Fruit fly (Drosophila melanogaster) whole organism, wandering third instar larva: ENCODE data around the gene CG34244.

Source experiments
- Abd-B ChIP-seq: fragments of >200 bp; optimal IDR thresholded peaks from 2 replicates; lab custom pipeline; 2017; ENCODE audit warnings: missing biosample characterization, missing genetic modification characterization
- CG32264 ChIP-seq: fragments of 200-800 bp; sonication (Bioruptor generic); optimal IDR thresholded peaks from 2 replicates; lab custom pipeline; 2016; ENCODE audit warnings: missing biosample characterization, missing genetic modification characterization
- CG9705 ChIP-seq: fragments of 200-800 bp; sonication (Bioruptor generic); optimal IDR thresholded peaks from 2 replicates; lab custom pipeline; 2018; ENCODE audit warnings: missing biosample characterization, mild to moderate bottlenecking, missing genetic modification characterization
- CrebA ChIP-seq: fragments of 200-800 bp; sonication (Bioruptor generic); optimal IDR thresholded peaks from 2 replicates; lab custom pipeline; 2016; ENCODE audit warnings: missing biosample characterization, mild to moderate bottlenecking, missing genetic modification characterization, borderline replicate concordance
- Dfd ChIP-seq: fragments of >200 bp; optimal IDR thresholded peaks from 2 replicates; lab custom pipeline; 2017; ENCODE audit warnings: missing biosample characterization, missing genetic modification characterization
- Dif ChIP-seq: fragments of 200-275, 200-300 bp; sonication (Bioruptor generic); optimal IDR thresholded peaks from 2 replicates; lab custom pipeline; 2018; ENCODE audit warnings: missing biosample characterization, missing genetic modification characterization; ENCODE audit not compliant: partially characterized antibody
- GATAd ChIP-seq: sonication (Bioruptor generic); optimal IDR thresholded peaks from 2 replicates; lab custom pipeline; 2016; ENCODE audit warnings: missing biosample characterization, missing genetic modification characterization
- Hnf4 ChIP-seq: fragments of 200-800 bp; sonication (Bioruptor generic); optimal IDR thresholded peaks from 2 replicates; lab custom pipeline; 2016; ENCODE audit warnings: missing biosample characterization, mild to moderate bottlenecking, missing genetic modification characterization
- Hr83 ChIP-seq: fragments of 200-300 bp; sonication (Bioruptor generic); optimal IDR thresholded peaks from 2 replicates; lab custom pipeline; 2016; ENCODE audit warnings: missing biosample characterization, mild to moderate bottlenecking, missing genetic modification characterization, moderate library complexity; ENCODE audit not compliant: poor library complexity, severe bottlenecking
- Jra ChIP-seq: sonication (Bioruptor generic); optimal IDR thresholded peaks from 2 replicates; lab custom pipeline; 2016; ENCODE audit warnings: missing biosample characterization, missing genetic modification characterization
- Mio ChIP-seq: sonication (Bioruptor generic); optimal IDR thresholded peaks from 2 replicates; lab custom pipeline; 2016; ENCODE audit warnings: missing biosample characterization, missing genetic modification characterization
- Myc ChIP-seq: fragments of >200 bp; optimal IDR thresholded peaks from 2 replicates; lab custom pipeline; 2017
- N ChIP-seq: fragments of >200 bp; optimal IDR thresholded peaks from 2 replicates; lab custom pipeline; 2018; ENCODE audit warnings: missing biosample characterization, missing external identifiers, missing genetic modification characterization
- OdsH ChIP-seq: fragments of 200-800 bp; sonication (Bioruptor generic); optimal IDR thresholded peaks from 2 replicates; lab custom pipeline; 2016; ENCODE audit warnings: missing biosample characterization, mild to moderate bottlenecking, missing genetic modification characterization
- Rel ChIP-seq, 2 experiments: fragments of 200-800 bp; sonication (Bioruptor generic) in 1 of 2; optimal IDR thresholded peaks; 2 replicates in 1 of 2; 3 replicates in 1 of 2; lab custom pipeline; 2016 to 2019; ENCODE audit warnings: mild to moderate bottlenecking in 2 of 2, missing biosample characterization in 2 of 2, missing genetic modification characterization in 2 of 2, moderate library complexity in 1 of 2
- Sp1 ChIP-seq: fragments of 200-800 bp; sonication (Bioruptor generic); optimal IDR thresholded peaks from 3 replicates; lab custom pipeline; 2019; ENCODE audit warnings: missing biosample characterization, mild to moderate bottlenecking, missing genetic modification characterization, moderate library complexity
- Vsx2 ChIP-seq: fragments of 200-300, 225-300 bp; sonication (Bioruptor generic); optimal IDR thresholded peaks from 2 replicates; lab custom pipeline; 2018; ENCODE audit warnings: missing biosample characterization, missing genetic modification characterization; ENCODE audit not compliant: partially characterized antibody
- br ChIP-seq: fragments of 200-800 bp; sonication (Bioruptor generic); optimal IDR thresholded peaks from 2 replicates; lab custom pipeline; 2016; ENCODE audit warnings: missing biosample characterization, missing genetic modification characterization
- brk ChIP-seq: fragments of 200-800 bp; sonication (Bioruptor generic); optimal IDR thresholded peaks from 2 replicates; lab custom pipeline; 2016; ENCODE audit warnings: missing biosample characterization, mild to moderate bottlenecking, missing genetic modification characterization
- dl ChIP-seq, 2 experiments: fragments of 175-275, 200-275 bp in 1 of 2; fragments of 200-275 bp in 1 of 2; sonication (Bioruptor generic); optimal IDR thresholded peaks; lab custom pipeline; 2018; ENCODE audit warnings: mild to moderate bottlenecking in 2 of 2, missing biosample characterization in 2 of 2, missing genetic modification characterization in 2 of 2, moderate library complexity in 2 of 2; ENCODE audit not compliant: partially characterized antibody in 2 of 2, insufficient read depth in 1 of 2
- ey ChIP-seq: fragments of 200-800 bp; sonication (Bioruptor generic); optimal IDR thresholded peaks from 2 replicates; lab custom pipeline; 2016; ENCODE audit warnings: missing biosample characterization, missing genetic modification characterization
- foxo ChIP-seq, 2 experiments: fragments of 200-800 bp; sonication (Bioruptor generic); optimal IDR thresholded peaks; 2 replicates in 1 of 2; 3 replicates in 1 of 2; lab custom pipeline; 2016 to 2017; ENCODE audit warnings: missing biosample characterization in 2 of 2, missing genetic modification characterization in 2 of 2
- fru ChIP-seq: fragments of 200-800 bp; sonication (Bioruptor generic); optimal IDR thresholded peaks from 3 replicates; lab custom pipeline; 2016; ENCODE audit warnings: missing biosample characterization, mild to moderate bottlenecking, missing genetic modification characterization
- h ChIP-seq: fragments of 200-800 bp; sonication (Bioruptor generic); optimal IDR thresholded peaks from 3 replicates; lab custom pipeline; 2016; ENCODE audit warnings: missing biosample characterization, mild to moderate bottlenecking, missing genetic modification characterization
- jim ChIP-seq: fragments of 175-275, 200-325 bp; sonication (Bioruptor generic); optimal IDR thresholded peaks from 2 replicates; lab custom pipeline; 2016; ENCODE audit warnings: missing biosample characterization, mild to moderate bottlenecking, missing genetic modification characterization
- psq ChIP-seq: fragments of 200-800 bp; sonication (Bioruptor generic); optimal IDR thresholded peaks from 3 replicates; lab custom pipeline; 2017; ENCODE audit warnings: missing biosample characterization, mild to moderate bottlenecking, missing genetic modification characterization, moderate library complexity
- rgr ChIP-seq: fragments of 200-800 bp; sonication (Bioruptor generic); optimal IDR thresholded peaks from 3 replicates; lab custom pipeline; 2016; ENCODE audit warnings: missing biosample characterization, mild to moderate bottlenecking, missing genetic modification characterization
- sv ChIP-seq: fragments of 200-800 bp; sonication (Bioruptor generic); optimal IDR thresholded peaks from 3 replicates; lab custom pipeline; 2016; ENCODE audit warnings: missing biosample characterization, missing genetic modification characterization
- woc ChIP-seq: sonication (Bioruptor generic); optimal IDR thresholded peaks from 2 replicates; lab custom pipeline; 2016; ENCODE audit warnings: missing biosample characterization, mild to moderate bottlenecking, missing genetic modification characterization

Gene CG34244

DNA sequence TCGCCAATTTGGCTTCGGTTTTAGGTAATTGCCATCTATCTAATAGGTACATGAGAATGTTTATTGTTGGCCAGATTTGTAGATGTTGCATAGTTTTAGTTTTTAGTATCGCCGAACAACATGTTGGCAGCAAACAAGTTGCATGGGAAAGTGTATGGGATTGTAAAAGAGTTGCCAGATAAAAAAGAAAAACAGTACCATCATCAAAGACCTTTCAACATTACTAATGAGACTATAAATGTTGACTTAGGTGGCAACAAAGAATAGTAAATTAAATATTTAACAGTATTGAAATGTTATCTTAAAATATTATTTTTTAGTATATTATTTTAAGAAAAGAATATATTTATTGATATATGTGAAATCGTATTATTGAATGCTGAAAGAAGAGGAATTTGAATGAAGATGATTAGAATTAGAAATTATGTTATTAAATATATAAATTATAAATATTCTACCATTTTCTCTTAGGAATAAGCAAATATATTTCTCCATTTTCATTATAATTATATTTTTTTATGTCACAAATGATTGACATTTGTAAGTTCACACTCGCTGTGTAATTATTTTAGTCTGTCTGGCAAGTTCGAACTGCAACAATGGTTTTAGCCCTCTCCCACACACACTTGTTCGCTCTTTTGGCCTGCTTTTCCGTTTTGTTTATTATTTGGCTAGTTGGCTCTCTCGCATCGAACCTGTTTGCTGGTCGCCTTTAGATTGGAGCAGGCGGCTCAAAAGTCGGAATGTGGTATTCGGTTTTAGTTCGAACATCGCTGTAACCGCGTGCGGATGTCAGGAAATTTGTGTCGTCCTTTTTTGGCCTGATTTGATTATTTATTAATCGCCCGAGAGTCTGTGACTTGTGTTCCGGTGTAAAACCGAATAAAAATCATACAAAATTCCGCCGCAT is 30.8 kb downstream of the CG34244 start:
- TF ChIP-seq dl (GFP tag; optimal IDR thresholded peaks at IDR 0.05; lab: Kevin White, UChicago; ENCODE audit: insufficient read depth in 1 of 2, partially characterized antibody in 2 of 2) (peak in 1 of 2 experiments; percentile 27), h (GFP tag; lab: Kevin White, UChicago) (no peak), GATAd (no peak), fru (GFP tag; lab: Kevin White, UChicago) (peak; percentile 0), rgr (GFP tag; lab: Kevin White, UChicago) (no peak), N (GFP tag; lab: Kevin White, UChicago) (no peak), Mio (no peak), CG32264 (GFP tag; lab: Kevin White, UChicago) (no peak), OdsH (no peak), Hr83 (GFP tag; lab: Kevin White, UChicago) (no peak), Dif (GFP tag; lab: Kevin White, UChicago) (peak; percentile 32), CG9705 (GFP tag; lab: Kevin White, UChicago) (no peak), Rel (GFP tag; optimal IDR thresholded peaks at IDR 0.05; lab: Kevin White, UChicago) (no peak), Rel (tag; optimal IDR thresholded peaks at IDR 0.05; lab: Kevin White, UChicago) (no peak), psq (GFP tag; lab: Kevin White, UChicago) (peak; percentile 19)
- TF ChIP-seq, all 38 proteins: peak for 4

DNA sequence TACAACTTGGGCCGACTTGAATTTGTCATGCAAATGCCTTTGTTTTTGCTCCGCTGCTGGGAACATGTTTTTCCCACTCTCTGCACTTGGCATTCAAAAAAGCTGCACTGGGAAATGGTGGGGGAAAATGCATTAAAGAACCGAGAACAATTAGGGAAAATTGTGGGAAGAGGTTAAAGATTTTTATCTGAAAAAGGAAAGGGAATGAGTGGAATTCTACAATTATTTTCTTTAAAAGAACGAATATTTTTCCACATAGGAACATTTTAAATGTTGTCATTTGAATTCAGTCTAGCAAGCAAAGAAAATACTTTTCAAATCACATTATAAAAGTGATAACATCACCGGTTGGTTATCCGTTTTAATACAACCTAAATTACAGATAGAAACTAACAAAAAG is 32.7 kb downstream of the CG34244 start, which contains the start of gene saturn:
saturn (plus strand) TSS at position 301 of the 400 bp plus-strand sequence.
- no peak for TF ChIP-seq Vsx2 (GFP tag; lab: Kevin White, UChicago)

DNA sequence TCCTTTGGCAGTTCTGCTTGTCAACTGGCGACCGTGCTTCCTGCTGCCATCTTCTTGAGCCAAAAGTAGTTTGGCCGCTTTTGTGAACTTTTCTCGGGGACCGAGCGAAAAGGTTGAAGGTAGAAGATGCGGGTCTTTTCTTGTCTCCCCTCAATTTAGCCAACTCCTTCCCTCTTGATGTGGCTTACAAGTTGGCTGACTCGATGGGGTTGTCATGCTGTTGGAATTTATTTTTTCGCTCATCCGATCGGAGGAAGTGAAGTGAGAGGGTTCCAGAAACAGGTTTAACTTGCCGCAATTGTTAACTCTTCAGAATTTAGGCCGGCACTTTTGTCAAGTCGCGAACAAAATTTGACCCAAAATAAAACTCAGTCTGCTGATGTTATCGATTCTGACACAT is 33.4 kb downstream of the CG34244 start:
- peak; percentile 11 for TF ChIP-seq fru (GFP tag; lab: Kevin White, UChicago)
- TF ChIP-seq jim (GFP tag; lab: Kevin White, UChicago): no peak
- TF ChIP-seq Jra: no peak
- TF ChIP-seq br (GFP tag; lab: Kevin White, UChicago): peak; percentile 2
- TF ChIP-seq sv (GFP tag; lab: Kevin White, UChicago): no peak
- no peak for TF ChIP-seq CG32264 (GFP tag; lab: Kevin White, UChicago)
- no peak for TF ChIP-seq OdsH
- TF ChIP-seq foxo (GFP tag; optimal IDR thresholded peaks at IDR 0.05; lab: Kevin White, UChicago): no peak
- no peak for TF ChIP-seq Myc
- TF ChIP-seq psq (GFP tag; lab: Kevin White, UChicago): peak; percentile 9
- TF ChIP-seq Hr83 (GFP tag; lab: Kevin White, UChicago): no peak
- peak; percentile 32 for TF ChIP-seq Vsx2 (GFP tag; lab: Kevin White, UChicago)
- TF ChIP-seq CrebA (GFP tag; lab: Kevin White, UChicago): peak; percentile 11
- TF ChIP-seq dl (GFP tag; optimal IDR thresholded peaks at IDR 0.05; lab: Kevin White, UChicago; ENCODE audit: insufficient read depth in 1 of 2, partially characterized antibody in 2 of 2): no peak
- no peak for TF ChIP-seq Dfd (GFP tag; lab: Kevin White, UChicago)
- no peak for TF ChIP-seq h (GFP tag; lab: Kevin White, UChicago)

DNA sequence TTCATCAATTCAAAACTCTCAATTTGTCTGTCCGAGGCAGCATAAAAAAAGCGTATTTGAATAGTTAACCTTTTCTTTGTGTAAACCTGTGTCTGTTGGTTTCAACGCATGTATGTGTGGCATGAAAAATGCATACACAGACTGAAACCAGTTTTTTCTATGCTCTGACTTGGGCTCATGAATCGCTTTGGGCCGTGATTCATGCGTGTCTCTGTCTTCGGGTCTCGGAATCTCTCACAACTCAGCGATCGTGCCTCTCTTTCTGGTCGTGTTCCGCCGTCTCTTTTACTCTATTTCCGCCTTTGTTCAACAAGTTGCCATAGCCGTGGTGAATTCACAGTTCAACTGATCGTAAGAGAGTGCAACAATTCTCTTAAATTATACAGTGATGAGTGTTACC is 34.8 kb downstream of the CG34244 start:
- TF ChIP-seq Jra: peak; percentile 41
- TF ChIP-seq sv (GFP tag; lab: Kevin White, UChicago): no peak
- TF ChIP-seq dl (GFP tag; optimal IDR thresholded peaks at IDR 0.05; lab: Kevin White, UChicago; ENCODE audit: insufficient read depth in 1 of 2, partially characterized antibody in 2 of 2): peak in 1 of 2 experiments; percentile 19
- no peak for TF ChIP-seq Sp1 (GFP tag; lab: Kevin White, UChicago)
- TF ChIP-seq GATAd: no peak
- peak; percentile 32 for TF ChIP-seq Dif (GFP tag; lab: Kevin White, UChicago)
- TF ChIP-seq ey (GFP tag; lab: Kevin White, UChicago): no peak
- TF ChIP-seq brk (GFP tag; lab: Kevin White, UChicago): peak; percentile 25
- TF ChIP-seq Abd-B (GFP tag; lab: Kevin White, UChicago): no peak
- peak; percentile 65 for TF ChIP-seq Vsx2 (GFP tag; lab: Kevin White, UChicago)
- TF ChIP-seq Hnf4 (GFP tag; lab: Kevin White, UChicago): no peak
- no peak for TF ChIP-seq psq (GFP tag; lab: Kevin White, UChicago)
- TF ChIP-seq woc (GFP tag; lab: Kevin White, UChicago): no peak
- TF ChIP-seq, all 38 proteins: peak for 5
